Fruit fly (Drosophila melanogaster): Measurements from ENCODE around the gene Pc.

dm6 chr3L:21303659-21304058, 14.2 kb downstream of the Pc start:
- TF ChIP-seq Hr96 (GFP tag; optimal IDR thresholded peaks at IDR 0.05) = no peak
- no peak for TF ChIP-seq cnc (optimal IDR thresholded peaks at IDR 0.05)
- no peak for TF ChIP-seq cic (GFP tag; optimal IDR thresholded peaks at IDR 0.05)
- no peak for TF ChIP-seq ovo (GFP tag; optimal IDR thresholded peaks at IDR 0.05)
- no peak for TF ChIP-seq CG1620 (GFP tag; optimal IDR thresholded peaks at IDR 0.05)
- no peak for TF ChIP-seq CG33017 (tag; optimal IDR thresholded peaks at IDR 0.05)
- TF ChIP-seq kay (GFP tag; ENCODE audit: borderline replicate concordance) = peak; percentile 91
- TF ChIP-seq toe (GFP tag; optimal IDR thresholded peaks at IDR 0.05) = no peak
- TF ChIP-seq CG14711 (tag; optimal IDR thresholded peaks at IDR 0.05) = no peak
- TF ChIP-seq Mnt (GFP tag; optimal IDR thresholded peaks at IDR 0.05) = no peak
- no peak for TF ChIP-seq tj (GFP tag; optimal IDR thresholded peaks at IDR 0.05)
- no peak for TF ChIP-seq Crg-1 (GFP tag; optimal IDR thresholded peaks at IDR 0.05)
